Worm (Caenorhabditis elegans) whole organism, L3 larva: ENCODE measurements around the gene nhr-139.

ENCODE experiments used
- ama-1 ChIP-seq: fragments of 150-350 bp; optimal IDR thresholded peaks from 2 replicates; lab custom pipeline; 2018
- ceh-28 ChIP-seq: fragments of 150-350 bp; optimal IDR thresholded peaks from 2 replicates; lab custom pipeline; 2014; ENCODE audit warnings: missing biosample characterization, missing genetic modification reagents, missing genetic modification characterization
- hmg-11 ChIP-seq: sonication (generic microtip); optimal IDR thresholded peaks from 2 replicates; lab custom pipeline; 2016; ENCODE audit warnings: missing genetic modification characterization, missing compliant biosample characterization
- jun-1 ChIP-seq: fragments of 150-350 bp; optimal IDR thresholded peaks from 2 replicates; lab custom pipeline; 2014; ENCODE audit warnings: missing biosample characterization, missing genetic modification reagents, missing genetic modification characterization
- nhr-237 ChIP-seq: fragments of 150-350 bp; optimal IDR thresholded peaks from 2 replicates; lab custom pipeline; 2014; ENCODE audit warnings: missing biosample characterization, missing genetic modification characterization
- nhr-77 ChIP-seq: fragments of 150-350 bp; optimal IDR thresholded peaks from 2 replicates; lab custom pipeline; 2014; ENCODE audit warnings: missing biosample characterization, missing genetic modification characterization
- sea-2 ChIP-seq: fragments of 150-350 bp; sonication (generic microtip); optimal IDR thresholded peaks from 4 replicates; lab custom pipeline; 2014; ENCODE audit warnings: missing biosample characterization, missing genetic modification reagents, missing genetic modification characterization
- tbx-2 ChIP-seq: sonication (generic microtip); optimal IDR thresholded peaks from 2 replicates; lab custom pipeline; 2016; ENCODE audit warnings: mild to moderate bottlenecking, missing genetic modification characterization, missing compliant biosample characterization
- unc-39 ChIP-seq: sonication (generic microtip); optimal IDR thresholded peaks from 4 replicates; lab custom pipeline; 2017; ENCODE audit warnings: missing biosample characterization, missing genetic modification characterization
- unc-62 ChIP-seq: fragments of 150-350 bp; sonication (generic microtip); optimal IDR thresholded peaks from 4 replicates; lab custom pipeline; 2014; ENCODE audit warnings: missing biosample characterization, missing genetic modification reagents, missing genetic modification characterization
- ztf-4 ChIP-seq: fragments of 150-350 bp; optimal IDR thresholded peaks from 2 replicates; lab custom pipeline; 2014; ENCODE audit warnings: missing biosample characterization, missing genetic modification characterization

- TF ChIP-seq unc-39 (tag; lab: Kevin White, UChicago) = no peak
- TF ChIP-seq nhr-77 (tag; lab: Kevin White, UChicago) = no peak
- TF ChIP-seq ceh-28 = no peak
- no peak for TF ChIP-seq nhr-237 (tag; lab: Kevin White, UChicago)
- no peak for TF ChIP-seq hmg-11 (tag; lab: Kevin White, UChicago)
- no peak for TF ChIP-seq jun-1 (tag; lab: Kevin White, UChicago)
- TF ChIP-seq tbx-2 (tag; lab: Kevin White, UChicago) = no peak
- TF ChIP-seq sea-2 = no peak
- no peak for TF ChIP-seq ztf-4
- no peak for TF ChIP-seq unc-62 (GFP tag; lab: Kevin White, UChicago)
- no peak for TF ChIP-seq ama-1 (lab: Kevin White, UChicago)
Observed at ce11 chrV:7003850-7004249, 16.3 kb upstream of the nhr-139 start, which contains the start of gene srab-4.
